Fruit fly (Drosophila melanogaster) whole organism, embryonic: Measurements from ENCODE around the gene dec.

Source experiments
- ATbp ChIP-seq: fragments of 200-800 bp; sonication (Bioruptor generic); optimal IDR thresholded peaks from 2 replicates; lab custom pipeline; 2017; ENCODE audit warnings: missing biosample characterization, mild to moderate bottlenecking, missing genetic modification characterization, missing genetic modification reagents
- Atf3 ChIP-seq: fragments of 200-800 bp; sonication (Bioruptor generic); optimal IDR thresholded peaks from 3 replicates; lab custom pipeline; 2016; ENCODE audit warnings: missing biosample characterization, missing genetic modification characterization
- CG10267 ChIP-seq: fragments of 200-800 bp; sonication (Bioruptor generic); optimal IDR thresholded peaks from 2 replicates; lab custom pipeline; 2018; ENCODE audit warnings: missing biosample characterization, mild to moderate bottlenecking, missing genetic modification characterization, moderate library complexity
- CG10274 ChIP-seq: fragments of 200-800 bp; sonication (Bioruptor generic); optimal IDR thresholded peaks from 3 replicates; lab custom pipeline; 2017; ENCODE audit warnings: missing biosample characterization, mild to moderate bottlenecking, missing genetic modification characterization
- CG11398 ChIP-seq: fragments of 200-800 bp; sonication (Bioruptor generic); optimal IDR thresholded peaks from 2 replicates; lab custom pipeline; 2016; ENCODE audit warnings: missing biosample characterization, missing genetic modification characterization
- CG11696 ChIP-seq: fragments of 200-800 bp; sonication (Bioruptor generic); IDR thresholded peaks from 2 replicates; pipeline ENCODE4 v1.3.6; 2022; ENCODE audit warnings: missing biosample characterization, missing genetic modification characterization
- CG12071 ChIP-seq: fragments of 200-800 bp; sonication (Bioruptor generic); optimal IDR thresholded peaks from 3 replicates; lab custom pipeline; 2018; ENCODE audit warnings: missing biosample characterization, mild to moderate bottlenecking, missing genetic modification characterization
- CG12299 ChIP-seq: fragments of 200-800 bp; sonication (Bioruptor generic); optimal IDR thresholded peaks from 2 replicates; lab custom pipeline; 2018; ENCODE audit warnings: missing biosample characterization, mild to moderate bottlenecking, missing genetic modification characterization
- CG13296 ChIP-seq: fragments of 200-800 bp; sonication (Bioruptor generic); optimal IDR thresholded peaks from 3 replicates; lab custom pipeline; 2018; ENCODE audit warnings: missing biosample characterization, mild to moderate bottlenecking, missing genetic modification characterization
- CG17912 ChIP-seq: fragments of 200-800 bp; sonication (Bioruptor generic); optimal IDR thresholded peaks from 2 replicates; lab custom pipeline; 2018; ENCODE audit warnings: missing biosample characterization, mild to moderate bottlenecking, missing genetic modification characterization
- CG31365 ChIP-seq: fragments of 200-800 bp; sonication (Bioruptor generic); optimal IDR thresholded peaks from 2 replicates; lab custom pipeline; 2018; ENCODE audit warnings: missing biosample characterization, mild to moderate bottlenecking, missing genetic modification characterization
- CG32772 ChIP-seq: fragments of 200-800 bp; sonication (Bioruptor generic); IDR thresholded peaks from 2 replicates; pipeline ENCODE4 v1.3.6; 2022; ENCODE audit warnings: missing biosample characterization, missing genetic modification characterization
- CG3407 ChIP-seq: fragments of 200-800 bp; sonication (Bioruptor generic); optimal IDR thresholded peaks from 2 replicates; lab custom pipeline; 2018; ENCODE audit warnings: missing biosample characterization, mild to moderate bottlenecking, missing genetic modification characterization
- CG3995 ChIP-seq: fragments of 200-800 bp; sonication (Bioruptor generic); optimal IDR thresholded peaks from 3 replicates; lab custom pipeline; 2016; ENCODE audit warnings: missing biosample characterization, missing genetic modification characterization
- CG4404 ChIP-seq: fragments of 200-800 bp; sonication (Bioruptor generic); IDR thresholded peaks from 2 replicates; pipeline ENCODE4 v1.3.6; 2022; ENCODE audit warnings: missing biosample characterization, missing genetic modification characterization
- CG4820 ChIP-seq: fragments of 200-800 bp; sonication (Bioruptor generic); optimal IDR thresholded peaks from 3 replicates; lab custom pipeline; 2016; ENCODE audit warnings: missing biosample characterization, missing genetic modification characterization
- CG5245 ChIP-seq: fragments of 200-800 bp; sonication (Bioruptor generic); optimal IDR thresholded peaks from 3 replicates; lab custom pipeline; 2016; ENCODE audit warnings: missing biosample characterization, missing genetic modification characterization
- CG6689 ChIP-seq: fragments of 200-800 bp; sonication (Bioruptor generic); IDR thresholded peaks from 2 replicates; pipeline ENCODE4 v1.3.6; 2022; ENCODE audit warnings: missing biosample characterization, missing genetic modification characterization
- CG7987 ChIP-seq: fragments of 200-800 bp; sonication (Bioruptor generic); optimal IDR thresholded peaks from 2 replicates; lab custom pipeline; 2018; ENCODE audit warnings: missing biosample characterization, mild to moderate bottlenecking, missing genetic modification characterization, moderate library complexity
- CG8281 ChIP-seq: fragments of 200-800 bp; sonication (Bioruptor generic); optimal IDR thresholded peaks from 2 replicates; lab custom pipeline; 2018; ENCODE audit warnings: missing biosample characterization, mild to moderate bottlenecking, missing genetic modification characterization, moderate library complexity
- CG8388 ChIP-seq: fragments of 200-800 bp; sonication (Bioruptor generic); optimal IDR thresholded peaks from 2 replicates; lab custom pipeline; 2019; ENCODE audit warnings: missing biosample characterization, mild to moderate bottlenecking, missing genetic modification characterization, moderate library complexity
- Camta ChIP-seq: fragments of 200-800 bp; sonication (Bioruptor generic); optimal IDR thresholded peaks from 2 replicates; lab custom pipeline; 2016; ENCODE audit warnings: missing biosample characterization, missing genetic modification characterization
- Hmx ChIP-seq: fragments of 200-800 bp; sonication (Bioruptor generic); optimal IDR thresholded peaks from 2 replicates; lab custom pipeline; 2016; ENCODE audit warnings: missing biosample characterization, missing genetic modification characterization
- NK7.1 ChIP-seq: fragments of 200-800 bp; sonication (Bioruptor generic); optimal IDR thresholded peaks from 3 replicates; lab custom pipeline; 2016; ENCODE audit warnings: missing biosample characterization, missing genetic modification characterization
- NfI ChIP-seq: fragments of 200-800 bp; sonication (Bioruptor generic); optimal IDR thresholded peaks from 3 replicates; lab custom pipeline; 2018; ENCODE audit warnings: missing biosample characterization, mild to moderate bottlenecking, missing genetic modification characterization, moderate library complexity
- Rx ChIP-seq: fragments of 200-800 bp; sonication (Bioruptor generic); IDR thresholded peaks from 2 replicates; pipeline ENCODE4 v1.3.6; 2022; ENCODE audit warnings: missing biosample characterization, missing genetic modification characterization
- Scr ChIP-seq: fragments of 200-800 bp; sonication (Bioruptor generic); IDR thresholded peaks from 2 replicates; pipeline ENCODE4 v1.3.6; 2022; ENCODE audit warnings: missing biosample characterization, missing genetic modification characterization; ENCODE audit not compliant: partially characterized antibody
- Spps ChIP-seq: fragments of 200-800 bp; sonication (Bioruptor generic); optimal IDR thresholded peaks from 2 replicates; lab custom pipeline; 2018; ENCODE audit warnings: missing biosample characterization, mild to moderate bottlenecking, missing genetic modification characterization
- chif ChIP-seq, 2 experiments: fragments of 200-800 bp; sonication (Bioruptor generic); optimal IDR thresholded peaks; 3 replicates each; lab custom pipeline; 2016; ENCODE audit warnings: missing biosample characterization in 2 of 2, missing genetic modification characterization in 2 of 2
- chm ChIP-seq: fragments of 200-800 bp; sonication (Bioruptor generic); IDR thresholded peaks from 2 replicates; pipeline ENCODE4 v1.3.6; 2022; ENCODE audit warnings: missing biosample characterization, missing genetic modification characterization
- ci ChIP-seq: fragments of 200-800 bp; sonication (Bioruptor generic); IDR thresholded peaks from 3 replicates; pipeline ENCODE4 v1.3.6; 2022; ENCODE audit warnings: missing biosample characterization, missing genetic modification characterization
- corto ChIP-seq: fragments of 200-800 bp; sonication (Bioruptor generic); optimal IDR thresholded peaks from 2 replicates; lab custom pipeline; 2016; ENCODE audit warnings: missing biosample characterization, mild to moderate bottlenecking, missing genetic modification characterization, moderate library complexity
- cwo ChIP-seq: fragments of 200-800 bp; sonication (Bioruptor generic); optimal IDR thresholded peaks from 3 replicates; lab custom pipeline; 2017; ENCODE audit warnings: missing biosample characterization, missing genetic modification characterization, mild to moderate bottlenecking, moderate library complexity, missing genetic modification reagents
- dati ChIP-seq: fragments of 200-800 bp; sonication (Bioruptor generic); IDR thresholded peaks from 2 replicates; pipeline ENCODE4 v1.3.6; 2022; ENCODE audit warnings: missing biosample characterization, missing genetic modification characterization
- disco-r ChIP-seq: fragments of 200-800 bp; sonication (Bioruptor generic); optimal IDR thresholded peaks from 2 replicates; lab custom pipeline; 2016; ENCODE audit warnings: missing biosample characterization, missing genetic modification characterization
- fd64A ChIP-seq: fragments of 200-800 bp; sonication (Bioruptor generic); optimal IDR thresholded peaks from 3 replicates; lab custom pipeline; 2018; ENCODE audit warnings: missing biosample characterization, mild to moderate bottlenecking, missing genetic modification characterization
- gfzf ChIP-seq: fragments of 200-800 bp; sonication (Bioruptor generic); optimal IDR thresholded peaks from 2 replicates; lab custom pipeline; 2016; ENCODE audit warnings: missing biosample characterization, mild to moderate bottlenecking, missing genetic modification characterization, moderate library complexity
- ham ChIP-seq: fragments of 200-800 bp; sonication (Bioruptor generic); IDR thresholded peaks from 2 replicates; pipeline ENCODE4 v1.3.6; 2022; ENCODE audit warnings: missing biosample characterization, missing genetic modification characterization
- hth ChIP-seq: fragments of >200 bp; optimal IDR thresholded peaks from 2 replicates; lab custom pipeline; 2017; ENCODE audit warnings: inconsistent platforms
- ind ChIP-seq: fragments of 200-800 bp; sonication (Bioruptor generic); optimal IDR thresholded peaks from 3 replicates; lab custom pipeline; 2016; ENCODE audit warnings: missing biosample characterization, missing genetic modification characterization
- lov ChIP-seq, 2 experiments: fragments of 200-800 bp in 1 of 2; fragments of >200 bp in 1 of 2; sonication (Bioruptor generic) in 1 of 2; IDR thresholded peaks in 1 of 2; optimal IDR thresholded peaks in 1 of 2; 2 replicates in 1 of 2; 3 replicates in 1 of 2; pipeline versions ENCODE4 v1.3.6 to Lab custom; 2017 to 2022; ENCODE audit warnings: missing biosample characterization in 1 of 2, missing genetic modification characterization in 1 of 2
- peb ChIP-seq: fragments of 200-800 bp; sonication (Bioruptor generic); IDR thresholded peaks from 2 replicates; pipeline ENCODE4 v1.3.6; 2022; ENCODE audit warnings: missing biosample characterization, missing genetic modification characterization
- pfk ChIP-seq: fragments of 200-800 bp; sonication (Bioruptor generic); optimal IDR thresholded peaks from 2 replicates; lab custom pipeline; 2018; ENCODE audit warnings: missing biosample characterization, mild to moderate bottlenecking, missing genetic modification characterization, moderate library complexity
- pros ChIP-seq: fragments of 200-800 bp; sonication (Bioruptor generic); optimal IDR thresholded peaks from 3 replicates; lab custom pipeline; 2019; ENCODE audit warnings: missing biosample characterization, mild to moderate bottlenecking, missing genetic modification characterization, moderate library complexity
- pum ChIP-seq: fragments of 200-800 bp; sonication (Bioruptor generic); optimal IDR thresholded peaks from 2 replicates; lab custom pipeline; 2016; ENCODE audit warnings: missing biosample characterization, missing genetic modification characterization
- sens-2 ChIP-seq: fragments of 200-800 bp; sonication (Bioruptor generic); IDR thresholded peaks from 2 replicates; pipeline ENCODE4 v1.3.6; 2022; ENCODE audit warnings: missing biosample characterization, missing genetic modification characterization
- sisA ChIP-seq: fragments of 200-800 bp; sonication (Bioruptor generic); IDR thresholded peaks from 2 replicates; pipeline ENCODE4 v1.3.6; 2022; ENCODE audit warnings: missing biosample characterization, missing genetic modification characterization
- ssp ChIP-seq: fragments of 200-800 bp; sonication (Bioruptor generic); IDR thresholded peaks from 2 replicates; pipeline ENCODE4 v1.3.6; 2022; ENCODE audit warnings: missing biosample characterization, missing genetic modification characterization
- tup ChIP-seq: fragments of 200-800 bp; sonication (Bioruptor generic); optimal IDR thresholded peaks from 2 replicates; lab custom pipeline; 2016; ENCODE audit warnings: missing biosample characterization, mild to moderate bottlenecking, missing genetic modification characterization, moderate library complexity
- wdn ChIP-seq: fragments of 200-800 bp; sonication (Bioruptor generic); IDR thresholded peaks from 2 replicates; pipeline ENCODE4 v1.3.6; 2022; ENCODE audit warnings: missing biosample characterization, missing genetic modification characterization

Gene dec

DNA sequence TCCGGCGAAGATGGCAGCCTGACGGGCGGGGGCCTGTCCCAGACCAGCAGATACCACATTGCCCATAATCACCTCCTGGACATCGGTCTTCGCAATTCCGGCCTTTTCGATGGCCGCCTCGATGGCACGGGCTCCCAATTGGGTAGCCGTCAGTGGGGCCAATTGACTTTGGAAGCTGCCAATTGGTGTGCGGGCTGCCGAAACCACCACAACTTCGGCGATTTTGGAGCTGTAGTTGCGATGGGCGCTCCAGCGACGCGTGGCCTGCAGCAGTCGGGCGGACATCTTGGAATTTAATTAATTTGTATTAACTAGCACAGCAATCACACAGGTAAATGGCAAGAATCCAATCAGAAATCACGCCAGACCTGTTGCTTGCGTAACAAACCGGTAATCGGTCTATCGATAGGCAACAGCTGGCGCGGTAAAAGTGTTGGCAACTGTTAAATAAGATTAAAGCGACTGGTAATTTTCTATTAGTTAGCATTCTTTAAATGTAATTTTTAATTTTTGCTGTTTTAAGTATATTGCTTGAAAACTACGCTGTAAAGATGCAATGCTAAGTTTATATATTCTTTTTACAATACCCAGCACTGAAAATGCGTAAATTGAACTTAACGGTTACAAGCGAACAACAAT lies 15.5 kb upstream of the dec start, which contains the start of gene Acat1:
Gene Acat1 (minus strand): TSS at position 400 of the 639 bp plus-strand sequence.
- no peak for TF ChIP-seq ham (GFP tag; lab: Robert Waterston, UW)
- TF ChIP-seq CG4820, result peak; percentile 34
- TF ChIP-seq Hmx (GFP tag; lab: Kevin White, UChicago), result peak; percentile 46
- TF ChIP-seq CG7987, result peak; percentile 19
- TF ChIP-seq Rx (GFP tag; lab: Robert Waterston, UW), result peak; percentile 44
- TF ChIP-seq pfk (GFP tag; lab: Kevin White, UChicago), result no peak
- TF ChIP-seq CG10274 (GFP tag; lab: Kevin White, UChicago), result no peak
- peak; percentile 32 for TF ChIP-seq cwo
- no peak; the same call in 1 of the 2 replicates for TF ChIP-seq ssp (GFP tag; lab: Robert Waterston, UW)
- peak; percentile 66 for TF ChIP-seq CG6689 (GFP tag; lab: Robert Waterston, UW)
- peak; percentile 38 for TF ChIP-seq NK7.1 (GFP tag; lab: Kevin White, UChicago)
- no peak for TF ChIP-seq dati (GFP tag; lab: Robert Waterston, UW)
- peak; percentile 33 for TF ChIP-seq CG3407 (GFP tag; lab: Kevin White, UChicago)
- TF ChIP-seq Atf3 (GFP tag; lab: Kevin White, UChicago), result no peak
- peak; percentile 27; the same call in 1 of the 2 replicates for TF ChIP-seq sens-2 (GFP tag; lab: Robert Waterston, UW)
- TF ChIP-seq sisA, result peak; percentile 51
- TF ChIP-seq Spps (tag; lab: Kevin White, UChicago), result peak; percentile 23
- TF ChIP-seq Camta (GFP tag; lab: Kevin White, UChicago), result peak; percentile 25
- TF ChIP-seq CG3995, result peak; percentile 39
- no peak for TF ChIP-seq CG17912 (GFP tag; lab: Kevin White, UChicago)
- TF ChIP-seq Scr (GFP tag; lab: Robert Waterston, UW), result peak; percentile 51
- no peak for TF ChIP-seq chm (GFP tag; lab: Robert Waterston, UW)
- TF ChIP-seq tup (GFP tag; lab: Kevin White, UChicago), result no peak
- no peak for TF ChIP-seq CG11398 (GFP tag; lab: Kevin White, UChicago)
- peak; percentile 49 for TF ChIP-seq corto (GFP tag; lab: Kevin White, UChicago)
- TF ChIP-seq CG13296 (GFP tag; lab: Kevin White, UChicago), result no peak
- TF ChIP-seq pum, result peak; percentile 27
- TF ChIP-seq CG12071 (GFP tag; lab: Kevin White, UChicago), result no peak
- peak; percentile 29 for TF ChIP-seq CG5245
- TF ChIP-seq NfI (GFP tag; lab: Kevin White, UChicago), result peak; percentile 48
- peak; percentile 90 for TF ChIP-seq CG10267
- no peak for TF ChIP-seq gfzf
- TF ChIP-seq lov (optimal IDR thresholded peaks at IDR 0.05; lab: Kevin White, UChicago), result no peak
- TF ChIP-seq lov (GFP tag; IDR thresholded peaks at IDR 0.05; lab: Robert Waterston, UW), result no peak
- TF ChIP-seq hth (lab: Kevin White, UChicago), result no peak
- TF ChIP-seq ci (GFP tag; lab: Robert Waterston, UW), result peak; percentile 76
- no peak for TF ChIP-seq CG8281 (tag; lab: Kevin White, UChicago)
- 0 out of 2 replicates have a peak, but pooled peaks have one; percentile 5 for TF ChIP-seq CG32772 (GFP tag; lab: Robert Waterston, UW)
- no peak for TF ChIP-seq CG31365
- no peak for TF ChIP-seq CG11696 (GFP tag; lab: Robert Waterston, UW)
- TF ChIP-seq peb (GFP tag; lab: Robert Waterston, UW), result no peak
- TF ChIP-seq wdn (GFP tag; lab: Robert Waterston, UW), result 0 out of 2 replicates have a peak, but pooled peaks have one; percentile 14
- TF ChIP-seq CG4404 (GFP tag; lab: Robert Waterston, UW), result no peak
- peak; percentile 35 for TF ChIP-seq CG8388 (GFP tag; lab: Kevin White, UChicago)
- TF ChIP-seq CG12299 (tag; lab: Kevin White, UChicago), result peak; percentile 8
- TF ChIP-seq pros (GFP tag; lab: Kevin White, UChicago), result no peak
- peak; percentile 8 to 38 for TF ChIP-seq chif (GFP tag; optimal IDR thresholded peaks at IDR 0.05; lab: Kevin White, UChicago)
- peak; percentile 56 for TF ChIP-seq ind (GFP tag; lab: Kevin White, UChicago)
- TF ChIP-seq fd64A (GFP tag; lab: Kevin White, UChicago), result no peak
- no peak for TF ChIP-seq disco-r (GFP tag; lab: Kevin White, UChicago)
- no peak for TF ChIP-seq ATbp (GFP tag; lab: Kevin White, UChicago)
